Worm (Caenorhabditis elegans) whole organism, L4/young adult: Measurements from ENCODE around the gene uda-1.

Source experiments
- W03F9.2 ChIP-seq: fragments of 150-350 bp; optimal IDR thresholded peaks from 2 replicates; lab custom pipeline; 2014; ENCODE audit warnings: missing biosample characterization, missing genetic modification characterization
- dao-5 ChIP-seq: sonication (generic microtip); optimal IDR thresholded peaks from 2 replicates; lab custom pipeline; 2016; ENCODE audit warnings: missing genotype, missing genetic modification characterization, moderate library complexity, missing compliant biosample characterization
- him-1 ChIP-seq: sonication (generic microtip); optimal IDR thresholded peaks from 2 replicates; lab custom pipeline; 2016; ENCODE audit warnings: missing genotype, missing genetic modification reagents, missing genetic modification characterization, missing compliant biosample characterization

DNA sequence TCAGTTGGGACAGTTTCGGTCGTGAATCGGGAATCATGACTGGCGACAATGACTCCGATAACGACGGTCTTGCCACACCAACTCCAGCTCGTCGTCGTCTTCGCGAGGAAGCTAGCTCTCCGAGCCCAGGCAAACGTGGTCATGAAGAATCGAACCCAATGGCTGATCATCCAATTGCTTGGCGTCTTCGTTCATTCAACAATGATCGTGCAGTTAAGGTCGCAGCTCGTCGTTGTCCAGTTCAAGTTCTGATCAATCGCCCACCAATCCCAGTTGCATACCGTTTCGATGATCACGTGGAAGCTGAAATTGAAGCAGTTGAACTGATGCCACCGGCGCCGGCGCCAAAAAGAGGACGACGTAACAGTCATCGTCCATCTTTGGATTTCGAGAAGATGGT, 42.6 kb downstream of the uda-1 start:
- TF ChIP-seq dao-5 (tag; lab: Kevin White, UChicago) (no peak), him-1 (tag; lab: Kevin White, UChicago) (no peak), W03F9.2 (tag; lab: Kevin White, UChicago) (no peak)
